Fruit fly (Drosophila melanogaster) whole organism, prepupa: Measurements from ENCODE around the gene Plap.

Experiments
- Blimp-1 ChIP-seq: fragments of 200-800 bp; sonication (Bioruptor generic); optimal IDR thresholded peaks from 3 replicates; lab custom pipeline; 2017; ENCODE audit warnings: missing biosample characterization, missing genetic modification characterization, mild to moderate bottlenecking, moderate library complexity, missing genetic modification reagents
- CG11294 ChIP-seq: fragments of 200-800 bp; sonication (Bioruptor generic); IDR thresholded peaks from 2 replicates; pipeline ENCODE4 v1.3.6; 2022; ENCODE audit warnings: missing biosample characterization, missing genetic modification characterization
- CG11762 ChIP-seq: fragments of 200-800 bp; sonication (Bioruptor generic); optimal IDR thresholded peaks from 3 replicates; lab custom pipeline; 2016; ENCODE audit warnings: missing biosample characterization, missing genetic modification characterization; ENCODE audit not compliant: insufficient read depth
- CG1621 ChIP-seq: fragments of 200-800 bp; sonication (Bioruptor generic); optimal IDR thresholded peaks from 3 replicates; lab custom pipeline; 2018; ENCODE audit warnings: missing biosample characterization, mild to moderate bottlenecking, missing genetic modification characterization
- CG16779 ChIP-seq: fragments of 200-800 bp; sonication (Bioruptor generic); optimal IDR thresholded peaks from 3 replicates; lab custom pipeline; 2017; ENCODE audit warnings: missing biosample characterization, mild to moderate bottlenecking, missing genetic modification characterization
- CG3032 ChIP-seq: fragments of 200-800 bp; optimal IDR thresholded peaks from 2 replicates; lab custom pipeline; 2019; ENCODE audit warnings: missing biosample characterization, mild to moderate bottlenecking, missing genetic modification characterization, moderate library complexity
- CG31627 ChIP-seq: fragments of 200-800 bp; sonication (Bioruptor generic); optimal IDR thresholded peaks from 3 replicates; lab custom pipeline; 2016; ENCODE audit warnings: missing biosample characterization, missing genetic modification characterization
- CG32006 ChIP-seq: fragments of 200-800 bp; sonication (Bioruptor generic); optimal IDR thresholded peaks from 3 replicates; lab custom pipeline; 2017; ENCODE audit warnings: missing biosample characterization, mild to moderate bottlenecking, missing genetic modification characterization
- CG34406 ChIP-seq: fragments of 200-800 bp; sonication (Bioruptor generic); optimal IDR thresholded peaks from 3 replicates; lab custom pipeline; 2016; ENCODE audit warnings: missing biosample characterization, missing genetic modification characterization
- CG3919 ChIP-seq: fragments of 200-800 bp; sonication (Bioruptor generic); optimal IDR thresholded peaks from 3 replicates; lab custom pipeline; 2016; ENCODE audit warnings: missing biosample characterization, missing genetic modification characterization
- CG4318 ChIP-seq: fragments of 200-800 bp; sonication (Bioruptor generic); optimal IDR thresholded peaks from 3 replicates; lab custom pipeline; 2017; ENCODE audit warnings: missing biosample characterization, mild to moderate bottlenecking, missing genetic modification characterization
- CG6163 ChIP-seq: fragments of 200-800 bp; sonication (Bioruptor generic); IDR thresholded peaks from 3 replicates; pipeline ENCODE4 v1.3.6; 2022; ENCODE audit warnings: missing biosample characterization, missing genetic modification characterization
- CG6792 ChIP-seq: fragments of 200-800 bp; sonication (Bioruptor generic); optimal IDR thresholded peaks from 3 replicates; lab custom pipeline; 2016; ENCODE audit warnings: missing biosample characterization, missing genetic modification characterization
- CG8119 ChIP-seq: fragments of 200-800 bp; sonication (Bioruptor generic); IDR thresholded peaks from 3 replicates; pipeline ENCODE4 v1.3.6; 2022; ENCODE audit warnings: missing biosample characterization, missing genetic modification characterization
- CG8319 ChIP-seq: fragments of 200-800 bp; sonication (Bioruptor generic); optimal IDR thresholded peaks from 3 replicates; lab custom pipeline; 2016; ENCODE audit warnings: missing biosample characterization, missing genetic modification characterization
- CG8632 ChIP-seq: fragments of 200-800 bp; sonication (Bioruptor generic); optimal IDR thresholded peaks from 3 replicates; lab custom pipeline; 2016; ENCODE audit warnings: missing biosample characterization, missing genetic modification characterization
- Eip75B ChIP-seq: fragments of 200-800 bp; sonication (Bioruptor generic); optimal IDR thresholded peaks from 3 replicates; lab custom pipeline; 2016; ENCODE audit warnings: missing biosample characterization, missing genetic modification characterization
- Eip78C ChIP-seq: fragments of 200-800 bp; sonication (Bioruptor generic); peaks from one replicate; lab custom pipeline; 2016; ENCODE audit warnings: missing biosample characterization, missing genetic modification characterization
- Gug ChIP-seq: fragments of 200-800 bp; sonication (Bioruptor generic); IDR thresholded peaks from 2 replicates; pipeline ENCODE4 v1.3.6; 2022; ENCODE audit warnings: missing biosample characterization, missing genetic modification characterization
- Hr38 ChIP-seq: sonication (Bioruptor generic); optimal IDR thresholded peaks from 2 replicates; lab custom pipeline; 2016; ENCODE audit warnings: missing biosample characterization, missing genetic modification characterization
- Hr39 ChIP-seq: fragments of 200-800 bp; sonication (Bioruptor generic); optimal IDR thresholded peaks from 2 replicates; lab custom pipeline; 2016; ENCODE audit warnings: missing biosample characterization, missing genetic modification characterization
- Lpt ChIP-seq: fragments of 200-800 bp; sonication (Bioruptor generic); optimal IDR thresholded peaks from 3 replicates; lab custom pipeline; 2016; ENCODE audit warnings: missing biosample characterization, missing genetic modification characterization
- OdsH ChIP-seq: fragments of 200-800 bp; sonication (Bioruptor generic); optimal IDR thresholded peaks from 3 replicates; lab custom pipeline; 2016; ENCODE audit warnings: missing biosample characterization, missing genetic modification characterization
- Sox102F ChIP-seq: fragments of 200-800 bp; sonication (Bioruptor generic); optimal IDR thresholded peaks from 2 replicates; lab custom pipeline; 2016; ENCODE audit warnings: missing biosample characterization, mild to moderate bottlenecking, missing genetic modification characterization
- dac ChIP-seq: fragments of 200-800 bp; sonication (Bioruptor generic); optimal IDR thresholded peaks from 2 replicates; lab custom pipeline; 2017; ENCODE audit warnings: missing biosample characterization, mild to moderate bottlenecking, missing genetic modification characterization
- eg ChIP-seq: fragments of 200-800 bp; sonication (Bioruptor generic); IDR thresholded peaks from 3 replicates; pipeline ENCODE4 v1.3.6; 2022; ENCODE audit warnings: missing biosample characterization, missing genetic modification characterization
- fd85E ChIP-seq: fragments of 200-800 bp; sonication (Bioruptor generic); optimal IDR thresholded peaks from 3 replicates; lab custom pipeline; 2016; ENCODE audit warnings: missing biosample characterization, missing genetic modification characterization
- net ChIP-seq: fragments of 200-800 bp; sonication (Bioruptor generic); optimal IDR thresholded peaks from 3 replicates; lab custom pipeline; 2016; ENCODE audit warnings: missing biosample characterization, missing genetic modification characterization
- salr ChIP-seq, 2 experiments: fragments of 200-800 bp; sonication (Bioruptor generic); optimal IDR thresholded peaks; 3 replicates each; lab custom pipeline; 2016 to 2018; ENCODE audit warnings: missing biosample characterization in 2 of 2, missing genetic modification characterization in 2 of 2, mild to moderate bottlenecking in 1 of 2
- spab ChIP-seq: fragments of 200-800 bp; sonication (Bioruptor generic); optimal IDR thresholded peaks from 2 replicates; lab custom pipeline; 2017; ENCODE audit warnings: missing biosample characterization, mild to moderate bottlenecking, missing genetic modification characterization, missing genetic modification reagents
- ss ChIP-seq, 2 experiments: fragments of 200-800 bp; sonication (Bioruptor generic); optimal IDR thresholded peaks; 2 replicates in 1 of 2; 3 replicates in 1 of 2; lab custom pipeline; 2017 to 2018; ENCODE audit warnings: mild to moderate bottlenecking in 2 of 2, missing biosample characterization in 2 of 2, missing genetic modification characterization in 2 of 2, moderate library complexity in 1 of 2
- svp ChIP-seq: fragments of 200-800 bp; sonication (Bioruptor generic); peaks from one replicate; lab custom pipeline; 2016; ENCODE audit warnings: missing biosample characterization, missing genetic modification characterization
- vri ChIP-seq: fragments of 200-800 bp; sonication (Bioruptor generic); optimal IDR thresholded peaks from 3 replicates; lab custom pipeline; 2016; ENCODE audit warnings: missing biosample characterization, mild to moderate bottlenecking, missing genetic modification characterization

Gene Plap

dm6 chr2L:1203915-1204314, 33.8 kb upstream of the Plap start, which contains the start of gene CG14342:
Gene CG14342, plus strand, starts transcription at chr2L:1204215.
- TF ChIP-seq CG8632 (GFP tag; lab: Kevin White, UChicago), result peak; percentile 4
- TF ChIP-seq Gug, result no peak
- no peak for TF ChIP-seq Lpt (GFP tag; lab: Kevin White, UChicago)
- TF ChIP-seq svp (GFP tag; lab: Kevin White, UChicago), result peak; percentile 45
- TF ChIP-seq eg (GFP tag; lab: Robert Waterston, UW), result 0 out of 3 replicates have a peak, but pooled peaks have one; percentile 12
- no peak for TF ChIP-seq CG4318 (GFP tag; lab: Kevin White, UChicago)
- peak; percentile 12 for TF ChIP-seq OdsH (GFP tag; lab: Kevin White, UChicago)
- TF ChIP-seq net, result no peak
- TF ChIP-seq CG6792, result peak; percentile 21
- TF ChIP-seq CG34406, result peak; percentile 4
- no peak for TF ChIP-seq Eip75B (GFP tag; lab: Kevin White, UChicago)
- no peak for TF ChIP-seq CG1621
- no peak for TF ChIP-seq CG3919
- no peak for TF ChIP-seq Hr38 (GFP tag; lab: Kevin White, UChicago)
- TF ChIP-seq CG11762 (GFP tag; lab: Kevin White, UChicago), result no peak
- no peak for TF ChIP-seq CG32006 (GFP tag; lab: Kevin White, UChicago)
- no peak for TF ChIP-seq CG31627 (GFP tag; lab: Kevin White, UChicago)
- TF ChIP-seq Sox102F (GFP tag; lab: Kevin White, UChicago), result no peak
- TF ChIP-seq Hr39 (GFP tag; lab: Kevin White, UChicago), result no peak
- TF ChIP-seq Eip78C, result peak; percentile 63
- no peak for TF ChIP-seq CG3032 (tag; lab: Kevin White, UChicago)
- TF ChIP-seq CG16779 (tag; lab: Kevin White, UChicago), result no peak

- TF ChIP-seq CG4318 (GFP tag; lab: Kevin White, UChicago) (no peak), Eip78C (peak; percentile 2)
Observed at dm6 chr2L:1202445-1202844, 32.3 kb upstream of the Plap start.

dm6 chr2L:1201396-1201837, 31.3 kb upstream of the Plap start:
- no peak for TF ChIP-seq CG8319 (GFP tag; lab: Kevin White, UChicago)
- TF ChIP-seq vri (GFP tag; lab: Kevin White, UChicago), result peak; percentile 11

- TF ChIP-seq ss (GFP tag; optimal IDR thresholded peaks at IDR 0.05; lab: Kevin White, UChicago), result no peak
Observed at dm6 chr2L:1199912-1200721, 30.0 kb upstream of the Plap start, which contains the start of the genes CG43349 and CG5011. Gene CG43349, plus strand, starts transcription at chr2L:1200205. Gene CG5011, plus strand, starts transcription at chr2L:1200671.

- no peak for TF ChIP-seq Blimp-1 (GFP tag; lab: Kevin White, UChicago)
- no peak for TF ChIP-seq fd85E (GFP tag; lab: Kevin White, UChicago)
- TF ChIP-seq vri (GFP tag; lab: Kevin White, UChicago), result no peak
- no peak for TF ChIP-seq spab (GFP tag; lab: Kevin White, UChicago)
- no peak for TF ChIP-seq CG8119 (GFP tag; lab: Robert Waterston, UW)
- TF ChIP-seq CG11294, result no peak
- no peak for TF ChIP-seq CG11762 (GFP tag; lab: Kevin White, UChicago)
- TF ChIP-seq CG6163 (GFP tag; lab: Robert Waterston, UW), result no peak
- no peak for TF ChIP-seq CG3919
- TF ChIP-seq dac (GFP tag; lab: Kevin White, UChicago), result no peak
- TF ChIP-seq CG1621, result no peak
- TF ChIP-seq CG32006 (GFP tag; lab: Kevin White, UChicago), result no peak
- no peak for TF ChIP-seq salr (GFP tag; optimal IDR thresholded peaks at IDR 0.05; lab: Kevin White, UChicago)
- no peak for TF ChIP-seq CG3032 (tag; lab: Kevin White, UChicago)
- TF ChIP-seq CG6792, result no peak
Observed at dm6 chr2L:1199166-1199565, 29.0 kb upstream of the Plap start, which contains the start of the genes CG5139 and CG43348. Gene CG5139, minus strand, starts transcription at chr2L:1199266. Gene CG43348, plus strand, starts transcription at chr2L:1199412.
